Worm (Caenorhabditis elegans): ENCODE measurements around the gene C29F3.7.

- no peak for TF ChIP-seq jun-1 (tag; optimal IDR thresholded peaks at IDR 0.05)
- no peak for TF ChIP-seq mdl-1 (tag; optimal IDR thresholded peaks at IDR 0.05)
- TF ChIP-seq egl-27 (tag; optimal IDR thresholded peaks at IDR 0.05): no peak
- no peak for TF ChIP-seq nhr-28 (tag; optimal IDR thresholded peaks at IDR 0.05)
- no peak for TF ChIP-seq nhr-12 (tag; optimal IDR thresholded peaks at IDR 0.05)
- no peak for TF ChIP-seq unc-62 (GFP tag; optimal IDR thresholded peaks at IDR 0.05)
- TF ChIP-seq nhr-76 (tag; optimal IDR thresholded peaks at IDR 0.05): no peak
- no peak for TF ChIP-seq daf-12 (tag; optimal IDR thresholded peaks at IDR 0.05)
- no peak for TF ChIP-seq ceh-28 (tag; optimal IDR thresholded peaks at IDR 0.05)
- TF ChIP-seq skn-1 (tag; optimal IDR thresholded peaks at IDR 0.05): no peak
- TF ChIP-seq nhr-237 (tag; optimal IDR thresholded peaks at IDR 0.05): no peak
Measured at ce11 chrV:15310780-15311179, 43.9 kb upstream of the C29F3.7 start, which contains the start of gene irld-62.

All from whole organism, L3 larva.